Worm (Caenorhabditis elegans) whole organism, late embryonic: ENCODE data around the gene scl-8.

ENCODE experiments used
- C38D4.7 ChIP-seq: fragments of 200-800 bp; sonication (Bioruptor generic); optimal IDR thresholded peaks from 2 replicates; lab custom pipeline; 2018; ENCODE audit warnings: mild to moderate bottlenecking, missing genetic modification characterization, moderate library complexity, missing compliant biosample characterization
- F13H6.1 ChIP-seq: sonication (generic microtip); optimal IDR thresholded peaks from 2 replicates; lab custom pipeline; 2016; ENCODE audit warnings: missing genetic modification characterization, missing compliant biosample characterization
- K02D7.2 ChIP-seq: sonication (generic microtip); optimal IDR thresholded peaks from 2 replicates; lab custom pipeline; 2017; ENCODE audit warnings: mild to moderate bottlenecking, missing genetic modification characterization, missing compliant biosample characterization
- K09A11.1 ChIP-seq: sonication (generic microtip); optimal IDR thresholded peaks from 2 replicates; lab custom pipeline; 2017; ENCODE audit warnings: antibody characterized with exemption, mild to moderate bottlenecking, missing genetic modification characterization, missing compliant biosample characterization; ENCODE audit not compliant: insufficient read depth
- T23F11.4 ChIP-seq: fragments of 200-800 bp; sonication (Bioruptor generic); optimal IDR thresholded peaks from 2 replicates; lab custom pipeline; 2018; ENCODE audit warnings: mild to moderate bottlenecking, missing genetic modification characterization, missing compliant biosample characterization
- ceh-14 ChIP-seq: sonication (generic microtip); optimal IDR thresholded peaks from 2 replicates; lab custom pipeline; 2016; ENCODE audit warnings: missing genotype, missing genetic modification characterization, missing compliant biosample characterization
- ceh-18 ChIP-seq: sonication (generic microtip); optimal IDR thresholded peaks from 2 replicates; lab custom pipeline; 2016; ENCODE audit warnings: missing genetic modification characterization, missing compliant biosample characterization
- ceh-2 ChIP-seq: sonication (generic microtip); optimal IDR thresholded peaks from 2 replicates; lab custom pipeline; 2016; ENCODE audit warnings: missing genotype, missing genetic modification characterization, missing compliant biosample characterization
- ceh-22 ChIP-seq: sonication (generic microtip); optimal IDR thresholded peaks from 2 replicates; lab custom pipeline; 2017; ENCODE audit warnings: missing biosample characterization, missing genetic modification characterization
- ceh-30 ChIP-seq: fragments of 150-350 bp; optimal IDR thresholded peaks from 2 replicates; lab custom pipeline; 2014; ENCODE audit warnings: missing biosample characterization, missing genetic modification characterization
- ceh-31 ChIP-seq: sonication (generic microtip); optimal IDR thresholded peaks from 2 replicates; lab custom pipeline; 2016; ENCODE audit warnings: missing genetic modification characterization, missing compliant biosample characterization
- ceh-34 ChIP-seq: sonication (generic microtip); optimal IDR thresholded peaks from 2 replicates; lab custom pipeline; 2016; ENCODE audit warnings: mild to moderate bottlenecking, missing genetic modification characterization, missing compliant biosample characterization
- ceh-45 ChIP-seq: fragments of 200-800 bp; sonication (Bioruptor generic); IDR thresholded peaks from 2 replicates; pipeline ENCODE4 v1.3.6; 2022; ENCODE audit warnings: missing genetic modification reagents, missing genetic modification characterization, missing compliant biosample characterization
- ceh-48 ChIP-seq: sonication (generic microtip); optimal IDR thresholded peaks from 2 replicates; lab custom pipeline; 2016; ENCODE audit warnings: missing genetic modification characterization, inconsistent platforms, missing compliant biosample characterization
- ceh-9 ChIP-seq: sonication (generic microtip); optimal IDR thresholded peaks from 2 replicates; lab custom pipeline; 2016; ENCODE audit warnings: mild to moderate bottlenecking, missing genetic modification characterization, inconsistent platforms, missing compliant biosample characterization
- che-1 ChIP-seq: sonication (generic microtip); optimal IDR thresholded peaks from 2 replicates; lab custom pipeline; 2016; ENCODE audit warnings: mild to moderate bottlenecking, missing genetic modification characterization, missing compliant biosample characterization
- elt-2 ChIP-seq: sonication (generic microtip); optimal IDR thresholded peaks from 2 replicates; lab custom pipeline; 2016; ENCODE audit warnings: missing genetic modification reagents, missing genetic modification characterization, missing compliant biosample characterization
- elt-4 ChIP-seq: sonication (generic microtip); optimal IDR thresholded peaks from 2 replicates; lab custom pipeline; 2016; ENCODE audit warnings: missing genetic modification characterization, missing compliant biosample characterization
- ets-4 ChIP-seq: sonication (generic microtip); optimal IDR thresholded peaks from 2 replicates; lab custom pipeline; 2016; ENCODE audit warnings: missing genetic modification characterization, missing compliant biosample characterization
- eyg-1 ChIP-seq: sonication (generic microtip); optimal IDR thresholded peaks from 2 replicates; lab custom pipeline; 2016; ENCODE audit warnings: missing genotype, missing genetic modification characterization, missing compliant biosample characterization
- fax-1 ChIP-seq: sonication (generic microtip); optimal IDR thresholded peaks from 2 replicates; lab custom pipeline; 2016; ENCODE audit warnings: missing genotype, missing genetic modification characterization, missing compliant biosample characterization
- hlh-30 ChIP-seq: sonication (generic microtip); optimal IDR thresholded peaks from 2 replicates; lab custom pipeline; 2017; ENCODE audit warnings: antibody characterized with exemption, missing genetic modification characterization, missing compliant biosample characterization; ENCODE audit not compliant: insufficient read depth
- hlh-6 ChIP-seq: sonication (generic microtip); optimal IDR thresholded peaks from 2 replicates; lab custom pipeline; 2016; ENCODE audit warnings: missing genotype, missing genetic modification characterization, missing compliant biosample characterization
- lin-11 ChIP-seq: fragments of 200-800 bp; sonication (Bioruptor generic); optimal IDR thresholded peaks from 2 replicates; lab custom pipeline; 2018; ENCODE audit warnings: mild to moderate bottlenecking, missing genetic modification characterization, missing compliant biosample characterization
- madf-2 ChIP-seq: sonication (generic microtip); optimal IDR thresholded peaks from 2 replicates; lab custom pipeline; 2017; ENCODE audit warnings: missing genetic modification characterization, missing compliant biosample characterization
- mec-3 ChIP-seq: sonication (generic microtip); optimal IDR thresholded peaks from 2 replicates; lab custom pipeline; 2016; ENCODE audit warnings: borderline replicate concordance, missing genetic modification characterization, missing compliant biosample characterization
- nfya-1 ChIP-seq: sonication (generic microtip); optimal IDR thresholded peaks from 2 replicates; lab custom pipeline; 2017; ENCODE audit warnings: missing genetic modification characterization, mild to moderate bottlenecking, missing compliant biosample characterization, antibody characterized with exemption, moderate library complexity
- nhr-232 ChIP-seq: sonication (generic microtip); optimal IDR thresholded peaks from 2 replicates; lab custom pipeline; 2016; ENCODE audit warnings: missing genetic modification characterization, missing compliant biosample characterization
- npax-4 ChIP-seq: sonication (generic microtip); optimal IDR thresholded peaks from 2 replicates; lab custom pipeline; 2016; ENCODE audit warnings: missing genetic modification characterization, missing compliant biosample characterization
- pag-3 ChIP-seq: sonication (generic microtip); optimal IDR thresholded peaks from 2 replicates; lab custom pipeline; 2016; ENCODE audit warnings: missing compliant biosample characterization, missing genetic modification characterization, borderline replicate concordance
- pha-2 ChIP-seq: sonication (generic microtip); optimal IDR thresholded peaks from 2 replicates; lab custom pipeline; 2017; ENCODE audit warnings: mild to moderate bottlenecking, missing genetic modification characterization, missing compliant biosample characterization
- pha-4 ChIP-seq: fragments of 150-350 bp; optimal IDR thresholded peaks from 2 replicates; lab custom pipeline; 2018; ENCODE audit warnings: missing biosample characterization, missing genetic modification reagents, missing genetic modification characterization
- pqm-1 ChIP-seq: sonication (generic microtip); optimal IDR thresholded peaks from 2 replicates; lab custom pipeline; 2016; ENCODE audit warnings: missing genetic modification characterization, missing compliant biosample characterization
- pros-1 ChIP-seq: fragments of 150-350 bp; optimal IDR thresholded peaks from 2 replicates; lab custom pipeline; 2014; ENCODE audit warnings: missing biosample characterization, missing genetic modification reagents, missing genetic modification characterization
- ref-2 ChIP-seq: sonication (generic microtip); optimal IDR thresholded peaks from 2 replicates; lab custom pipeline; 2016; ENCODE audit warnings: missing genetic modification characterization, missing compliant biosample characterization
- rnt-1 ChIP-seq: sonication (generic microtip); optimal IDR thresholded peaks from 2 replicates; lab custom pipeline; 2016; ENCODE audit warnings: missing genetic modification characterization, missing compliant biosample characterization
- sox-2 ChIP-seq: fragments of 200-800 bp; sonication (Bioruptor generic); IDR thresholded peaks from 2 replicates; pipeline ENCODE4 v1.3.6; 2022; ENCODE audit warnings: missing genetic modification reagents, missing genetic modification characterization, missing compliant biosample characterization
- tbx-2 ChIP-seq: sonication (generic microtip); optimal IDR thresholded peaks from 2 replicates; lab custom pipeline; 2016; ENCODE audit warnings: missing genetic modification characterization, missing compliant biosample characterization
- tbx-7 ChIP-seq: sonication (generic microtip); optimal IDR thresholded peaks from 2 replicates; lab custom pipeline; 2016; ENCODE audit warnings: missing genotype, missing genetic modification characterization, missing compliant biosample characterization
- unc-42 ChIP-seq: sonication (generic microtip); optimal IDR thresholded peaks from 2 replicates; lab custom pipeline; 2016; ENCODE audit warnings: missing genotype, missing genetic modification characterization, missing compliant biosample characterization
- unc-55 ChIP-seq: sonication (generic microtip); optimal IDR thresholded peaks from 2 replicates; lab custom pipeline; 2017; ENCODE audit warnings: missing biosample characterization, missing genetic modification reagents, missing genetic modification characterization
- unc-86 ChIP-seq: sonication (generic microtip); optimal IDR thresholded peaks from 2 replicates; lab custom pipeline; 2016; ENCODE audit warnings: missing genetic modification characterization, missing compliant biosample characterization

scl-8 gene

ce11 chrIV:13048157-13048556, 23.4 kb upstream of the scl-8 start, which contains the start of gene scl-10:
TSS of gene scl-10 (plus strand) at chrIV:13048457.
- TF ChIP-seq unc-42 (tag; lab: Kevin White, UChicago) (no peak), elt-2 (tag; lab: Kevin White, UChicago) (no peak), npax-4 (no peak), lin-11 (no peak), pag-3 (tag; lab: Kevin White, UChicago) (no peak), ceh-18 (tag; lab: Kevin White, UChicago) (no peak), hlh-6 (no peak), C38D4.7 (GFP tag; lab: Kevin White, UChicago) (no peak), pha-4 (tag; lab: Kevin White, UChicago) (no peak), F13H6.1 (no peak), elt-4 (tag; lab: Kevin White, UChicago) (no peak), T23F11.4 (no peak), hlh-30 (tag; lab: Kevin White, UChicago) (no peak), pqm-1 (tag; lab: Kevin White, UChicago) (no peak), ref-2 (no peak), ceh-31 (tag; lab: Kevin White, UChicago) (no peak), nfya-1 (tag; lab: Kevin White, UChicago) (no peak), pha-2 (no peak), nhr-232 (no peak)

ce11 chrIV:13051073-13051472, 20.5 kb upstream of the scl-8 start, which contains the start of gene scl-11:
TSS of gene scl-11 (plus strand) at chrIV:13051373.
- no peak for TF ChIP-seq madf-2 (tag; lab: Kevin White, UChicago)
- no peak for TF ChIP-seq ceh-45
- no peak for TF ChIP-seq hlh-6
- no peak for TF ChIP-seq nhr-232
- TF ChIP-seq ceh-2 (tag; lab: Kevin White, UChicago): no peak
- no peak for TF ChIP-seq lin-11
- no peak for TF ChIP-seq ref-2
- no peak for TF ChIP-seq unc-86
- no peak for TF ChIP-seq F13H6.1
- no peak for TF ChIP-seq ets-4
- no peak for TF ChIP-seq elt-2 (tag; lab: Kevin White, UChicago)
- TF ChIP-seq nfya-1 (tag; lab: Kevin White, UChicago): no peak
- TF ChIP-seq eyg-1 (tag; lab: Kevin White, UChicago): no peak
- TF ChIP-seq tbx-2 (tag; lab: Kevin White, UChicago): no peak
- TF ChIP-seq ceh-14: no peak
- TF ChIP-seq che-1 (tag; lab: Kevin White, UChicago): no peak
- TF ChIP-seq sox-2 (GFP tag; lab: Robert Waterston, UW): no peak
- TF ChIP-seq ceh-34 (tag; lab: Kevin White, UChicago): no peak

ce11 chrIV:13052568-13052967, 19.0 kb upstream of the scl-8 start, which contains the start of gene F49E11.7:
TSS of gene F49E11.7 (plus strand) at chrIV:13052868.
- TF ChIP-seq C38D4.7 (GFP tag; lab: Kevin White, UChicago) (no peak), ceh-22 (tag; lab: Kevin White, UChicago) (no peak), pha-2 (no peak), rnt-1 (tag; lab: Kevin White, UChicago) (no peak), nfya-1 (tag; lab: Kevin White, UChicago) (no peak), mec-3 (tag; lab: Kevin White, UChicago) (no peak), ceh-9 (tag; lab: Kevin White, UChicago) (no peak), hlh-6 (no peak), K09A11.1 (no peak), sox-2 (GFP tag; lab: Robert Waterston, UW) (no peak), K02D7.2 (tag; lab: Kevin White, UChicago) (no peak), ceh-30 (tag; lab: Kevin White, UChicago) (no peak), ceh-48 (tag; lab: Kevin White, UChicago) (no peak), tbx-7 (tag; lab: Kevin White, UChicago) (no peak), T23F11.4 (no peak), pros-1 (tag; lab: Kevin White, UChicago) (no peak), npax-4 (no peak), unc-55 (GFP tag; lab: Kevin White, UChicago) (no peak), che-1 (tag; lab: Kevin White, UChicago) (no peak), fax-1 (tag; lab: Kevin White, UChicago) (no peak)
